Fruit fly (Drosophila melanogaster): ENCODE measurements around the gene Mpi.

Gene Mpi

dm6 chr3R:9747900-9748663 is 11.3 kb upstream of the Mpi start:
- TF ChIP-seq CG8478 (optimal IDR thresholded peaks at IDR 0.05) (no peak), CTCF (optimal IDR thresholded peaks at IDR 0.05) (no peak)

DNA sequence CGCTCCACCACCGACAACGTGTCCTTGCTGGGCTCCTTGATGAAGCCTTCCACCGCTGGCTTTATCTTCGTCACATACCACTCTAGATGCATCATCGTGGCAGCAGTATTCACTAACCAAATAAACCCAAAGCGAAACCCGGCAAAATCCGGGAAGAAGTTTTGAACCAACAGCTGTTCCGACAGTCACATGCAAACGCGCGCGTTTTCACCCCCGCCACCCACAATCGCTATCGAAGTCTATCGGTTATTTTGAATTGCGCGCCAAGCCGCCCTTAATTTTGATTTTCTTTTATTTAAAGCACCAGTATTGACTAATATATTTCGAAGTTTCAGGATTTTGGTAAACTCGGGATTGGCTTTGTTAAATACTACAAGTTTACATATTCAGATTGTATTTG is 4.9 kb upstream of the Mpi start, which contains the start of gene Tti1:
Tti1 (minus strand) TSS at position 200 of the 400 bp plus-strand sequence.
- no peak for TF ChIP-seq CG8478 (optimal IDR thresholded peaks at IDR 0.05)
- TF ChIP-seq CTCF (optimal IDR thresholded peaks at IDR 0.05): no peak

DNA sequence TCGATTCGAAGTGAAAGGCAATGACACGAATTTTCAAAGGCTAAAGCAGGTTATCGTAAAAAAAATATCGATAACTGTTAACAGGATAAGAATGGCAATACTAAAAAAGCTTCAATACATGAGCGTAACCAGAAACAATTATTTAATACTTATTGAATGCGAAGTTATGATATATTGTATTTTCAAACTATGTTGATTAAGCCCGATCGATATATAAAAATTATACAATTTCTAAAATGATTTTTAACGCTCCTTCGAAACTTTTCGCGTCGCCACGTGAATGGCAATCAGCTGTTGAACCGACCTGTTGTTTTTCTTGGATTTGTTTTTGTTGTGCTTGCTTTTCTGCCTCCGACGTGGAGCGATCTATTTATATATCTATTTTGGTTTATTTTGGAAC is 3.2 kb upstream of the Mpi start, which contains the start of the genes Alg12 and Rpt3R:
Alg12 (plus strand) TSS at position 305 of the 400 bp plus-strand sequence.
Rpt3R (minus strand) TSS at position 324 of the 400 bp plus-strand sequence.
- no peak for TF ChIP-seq CG8478 (optimal IDR thresholded peaks at IDR 0.05)
- TF ChIP-seq CTCF (optimal IDR thresholded peaks at IDR 0.05): no peak

DNA sequence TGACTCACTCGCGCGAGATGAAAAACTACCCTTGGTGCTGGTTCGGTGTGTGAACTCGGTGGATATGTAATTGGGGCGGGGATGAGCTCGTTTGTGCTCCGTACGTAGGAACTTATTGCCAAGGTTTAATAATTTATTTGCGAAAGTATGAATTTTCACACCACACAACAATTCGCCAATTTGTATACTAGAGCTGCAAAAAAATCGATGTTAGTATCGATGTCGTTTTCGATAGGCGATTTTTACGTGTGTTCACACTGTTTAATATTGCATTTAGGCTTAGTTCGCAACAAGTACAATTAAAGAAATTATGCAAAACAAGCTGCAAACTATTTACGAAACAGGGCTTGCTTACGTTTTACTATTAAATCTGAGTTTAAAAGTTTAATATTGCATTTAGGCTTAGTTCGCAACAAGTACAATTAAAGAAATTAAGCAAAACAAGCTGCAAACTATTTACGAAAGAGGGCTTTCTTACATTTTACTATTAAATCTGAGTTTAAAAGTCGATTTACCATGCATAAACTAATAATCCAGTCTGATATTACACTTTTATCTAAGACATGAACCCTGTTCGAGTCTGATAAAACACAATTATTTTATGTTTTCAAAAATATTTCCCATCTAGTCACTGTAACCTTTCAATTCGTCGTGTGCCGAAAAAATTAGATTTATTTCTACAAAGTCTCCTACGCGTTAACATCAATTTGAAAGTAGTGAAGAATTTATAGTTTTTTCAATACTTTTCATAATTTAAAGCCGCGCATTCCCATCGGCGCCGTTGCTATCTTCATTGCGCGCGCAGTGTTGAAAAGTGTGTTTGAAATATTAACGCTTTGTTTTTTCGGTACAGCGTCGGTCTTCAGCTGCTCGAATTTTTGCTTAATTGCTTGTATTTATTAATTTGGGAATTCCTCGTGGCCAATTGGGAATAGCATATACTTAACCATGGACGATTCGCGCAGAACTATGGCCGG is 3.8 kb downstream of the Mpi start, which contains the start of the genes Snap24 and CG8478:
Snap24 (minus strand) TSS at position 196 of the 977 bp plus-strand sequence.
CG8478 (plus strand) TSS at position 696 of the 977 bp plus-strand sequence.
- TF ChIP-seq CG8478 (optimal IDR thresholded peaks at IDR 0.05) (no peak), CTCF (optimal IDR thresholded peaks at IDR 0.05) (no peak)

DNA sequence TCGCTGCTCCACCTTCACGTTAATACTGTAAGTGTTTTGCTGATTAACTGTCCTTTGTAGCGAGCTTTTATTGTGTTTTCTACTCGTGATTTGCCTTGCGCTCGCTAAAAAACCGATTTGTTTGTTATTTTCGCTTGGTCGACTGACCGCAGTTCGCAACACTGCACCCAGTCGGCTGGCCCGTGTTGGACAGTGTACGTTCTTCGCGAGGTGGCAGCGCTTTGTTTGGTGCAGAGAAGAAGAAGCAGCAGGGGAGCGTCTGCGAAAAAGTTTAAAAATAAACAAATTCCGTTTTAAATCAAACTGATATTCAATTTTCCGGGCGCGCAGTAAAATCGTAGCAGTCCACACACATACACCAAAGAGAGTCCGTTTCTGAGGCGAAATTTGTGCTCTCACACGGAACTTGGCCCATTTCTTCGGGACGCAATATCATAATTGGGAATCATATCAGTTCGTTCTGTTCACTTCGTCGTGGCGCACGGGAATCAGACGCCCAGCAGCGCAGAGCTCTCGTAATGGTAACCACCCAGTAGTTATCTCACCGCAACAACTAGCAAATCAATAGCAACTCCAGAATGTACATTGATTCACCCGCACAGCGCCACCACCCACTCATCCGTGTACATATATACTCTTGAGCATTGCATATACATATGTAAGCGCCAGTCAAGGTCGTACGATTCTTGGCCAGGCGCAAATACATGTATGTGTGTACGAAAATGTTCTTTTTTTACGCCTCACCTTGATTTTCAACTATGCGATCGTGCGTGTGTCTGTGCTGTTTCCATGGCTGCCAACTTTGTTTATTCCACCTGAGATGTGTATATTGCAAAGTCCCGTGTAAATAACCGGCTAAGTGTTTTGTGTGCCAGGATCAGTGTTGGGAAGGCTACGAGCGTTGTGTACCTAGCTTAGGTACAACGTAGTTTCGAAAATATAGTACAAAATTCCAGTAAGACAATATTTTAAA is 8.5 kb downstream of the Mpi start, which contains the start of gene Naa80:
Naa80 (plus strand) TSS at position 215 of the 973 bp plus-strand sequence.
- TF ChIP-seq CG8478 (optimal IDR thresholded peaks at IDR 0.05) (no peak), CTCF (optimal IDR thresholded peaks at IDR 0.05) (peak in 1 of 2 experiments; percentile 16)

dm6 chr3R:9768884-9769283 is 9.5 kb downstream of the Mpi start, which contains the start of gene MED6:
MED6 (minus strand) TSS chr3R:9768984.
- TF ChIP-seq CG8478 (optimal IDR thresholded peaks at IDR 0.05) (no peak), CTCF (optimal IDR thresholded peaks at IDR 0.05) (no peak)

dm6 chr3R:9770127-9770526 is 10.7 kb downstream of the Mpi start:
- TF ChIP-seq CG8478 (optimal IDR thresholded peaks at IDR 0.05): no peak
- no peak for TF ChIP-seq CTCF (optimal IDR thresholded peaks at IDR 0.05)

dm6 chr3R:9771519-9771972 is 12.1 kb downstream of the Mpi start, which contains the start of gene CG9471:
CG9471 (minus strand) TSS chr3R:9771542.
- no peak for TF ChIP-seq CG8478 (optimal IDR thresholded peaks at IDR 0.05)
- TF ChIP-seq CTCF (optimal IDR thresholded peaks at IDR 0.05): no peak

DNA sequence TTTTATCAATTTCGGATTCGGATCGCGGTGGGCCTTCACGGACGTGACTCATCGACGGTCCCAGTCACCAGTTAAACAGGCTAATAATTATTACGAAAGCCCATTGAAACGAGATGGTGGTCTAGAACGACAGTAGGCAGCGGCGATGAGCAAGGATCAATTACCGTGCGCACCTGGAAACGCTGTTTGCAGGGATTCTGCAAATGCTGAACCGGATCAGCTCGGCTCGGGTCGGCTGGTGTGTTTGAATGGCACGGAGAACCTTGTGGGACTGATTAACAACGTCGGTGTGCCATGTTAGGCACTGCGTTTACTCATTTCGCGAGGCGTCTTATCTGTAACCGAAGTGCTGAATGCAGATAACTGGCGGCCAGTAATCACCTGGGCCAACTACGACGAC is 14.7 kb downstream of the Mpi start, which contains the start of gene Whamy:
Whamy (minus strand) TSS at position 273 of the 400 bp plus-strand sequence.
- TF ChIP-seq CG8478 (optimal IDR thresholded peaks at IDR 0.05): no peak
- TF ChIP-seq CTCF (optimal IDR thresholded peaks at IDR 0.05): no peak

DNA sequence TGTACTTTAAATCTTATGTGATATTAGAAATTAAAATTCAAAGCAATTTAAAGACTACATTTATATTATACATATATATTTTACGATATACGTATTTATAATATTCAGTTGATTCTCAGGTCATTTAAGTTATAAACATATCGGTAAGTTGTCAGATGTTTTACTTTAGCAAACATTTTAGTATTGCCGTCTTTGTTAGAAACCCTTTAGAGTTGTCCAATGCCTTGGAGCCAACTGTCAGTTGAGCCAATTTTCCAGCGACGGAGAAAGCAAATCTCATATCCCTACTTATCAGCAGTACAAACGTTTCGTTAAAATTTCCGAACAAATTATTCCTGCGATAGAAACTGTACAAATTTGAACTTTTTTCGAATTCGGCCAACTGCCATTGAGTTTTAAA is 15.4 kb downstream of the Mpi start, which contains the start of gene topi:
topi (plus strand) TSS at position 301 of the 400 bp plus-strand sequence.
- TF ChIP-seq CTCF (optimal IDR thresholded peaks at IDR 0.05) (no peak), CG8478 (optimal IDR thresholded peaks at IDR 0.05) (no peak)

DNA sequence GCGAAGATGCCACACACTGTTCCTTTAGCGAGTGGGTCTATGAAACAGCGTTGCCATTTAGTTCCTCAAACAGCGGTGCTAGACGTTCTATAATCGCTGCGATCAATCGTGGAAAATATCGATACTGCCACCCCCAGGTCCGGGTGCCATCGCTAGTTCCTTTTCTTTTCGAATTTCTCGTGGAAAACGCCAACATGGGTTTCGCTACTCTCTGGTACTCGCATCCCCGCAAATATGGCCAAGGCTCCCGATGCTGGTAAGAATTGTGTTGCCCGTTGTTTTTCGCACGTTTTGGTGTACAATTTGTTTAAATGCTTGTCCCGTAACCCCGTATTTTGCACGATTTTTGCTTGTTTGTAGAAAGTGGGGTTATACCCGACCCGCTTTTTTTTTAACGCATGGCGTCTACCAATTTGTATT is 18.5 kb downstream of the Mpi start, which contains the start of gene RpS29:
RpS29 (plus strand) TSS at position 102 of the 420 bp plus-strand sequence.
- no peak for TF ChIP-seq CG8478 (optimal IDR thresholded peaks at IDR 0.05)
- peak; percentile 60 to 70 for TF ChIP-seq CTCF (optimal IDR thresholded peaks at IDR 0.05)

- TF ChIP-seq CTCF (optimal IDR thresholded peaks at IDR 0.05) (no peak), CG8478 (optimal IDR thresholded peaks at IDR 0.05) (no peak)
These were observed 20.3 kb downstream of the Mpi start, which contains the start of gene CG12947 for dm6 chr3R:9779764-9780163. CG12947 (plus strand) TSS chr3R:9780064.

DNA sequence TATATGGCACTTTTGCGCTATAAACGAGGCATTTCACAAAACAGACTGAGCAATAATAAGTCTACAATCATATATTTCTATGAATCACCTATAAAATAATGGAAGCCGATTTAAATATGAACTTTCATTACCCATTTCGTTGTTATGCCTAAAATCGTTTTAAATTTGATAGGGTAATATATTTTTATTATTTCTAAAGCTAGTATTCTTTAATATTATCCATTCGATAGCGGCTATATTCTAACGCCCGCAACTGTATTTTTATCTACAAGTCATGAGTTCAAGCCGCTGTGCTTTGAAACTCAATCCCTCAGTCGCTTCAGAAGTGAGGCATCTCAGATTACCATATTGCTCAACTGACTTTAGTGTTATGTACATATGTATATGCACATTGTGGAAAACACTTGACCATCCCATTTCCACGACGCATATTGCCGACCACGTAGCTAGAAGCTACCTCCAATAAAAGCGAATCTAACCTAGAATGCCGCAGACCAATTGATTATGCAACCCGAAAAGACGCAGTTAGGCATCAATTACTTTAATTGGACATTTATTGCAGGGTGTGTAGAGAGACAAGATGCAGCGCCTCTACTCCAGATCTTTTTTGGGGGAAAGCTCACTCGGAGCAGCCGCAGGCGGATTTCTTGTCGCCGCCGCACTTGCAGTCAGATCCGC is 24.0 kb downstream of the Mpi start:
- no peak for TF ChIP-seq CTCF (optimal IDR thresholded peaks at IDR 0.05)
- no peak for TF ChIP-seq CG8478 (optimal IDR thresholded peaks at IDR 0.05)

Measured in S2 (cell line).